Worm (Caenorhabditis elegans) whole organism, young adult: ENCODE measurements around the gene F38B7.3.

ENCODE experiments used
- B0261.1 ChIP-seq: sonication (generic microtip); optimal IDR thresholded peaks from 2 replicates; lab custom pipeline; 2016; ENCODE audit warnings: mild to moderate bottlenecking, missing genetic modification characterization, moderate library complexity, missing compliant biosample characterization
- B0336.3 ChIP-seq: fragments of 200-800 bp; sonication (Bioruptor generic); IDR thresholded peaks from 2 replicates; pipeline ENCODE4 v1.3.6; 2022; ENCODE audit warnings: missing genetic modification characterization, missing compliant biosample characterization
- C17E4.6 ChIP-seq: fragments of 200-800 bp; sonication (Bioruptor generic); IDR thresholded peaks from 2 replicates; pipeline ENCODE4 v1.3.6; 2022; ENCODE audit warnings: missing genetic modification reagents, missing genetic modification characterization, missing compliant biosample characterization
- F57A8.1 ChIP-seq: fragments of 200-800 bp; sonication (Bioruptor generic); optimal IDR thresholded peaks from 2 replicates; lab custom pipeline; 2018; ENCODE audit warnings: mild to moderate bottlenecking, missing genetic modification characterization, moderate library complexity, missing compliant biosample characterization
- K11D2.4 ChIP-seq: fragments of 200-800 bp; sonication (Bioruptor generic); IDR thresholded peaks from 2 replicates; pipeline ENCODE4 v1.3.6; 2022; ENCODE audit warnings: missing genetic modification reagents, missing genetic modification characterization, missing compliant biosample characterization
- T26A5.8 ChIP-seq: sonication (generic microtip); optimal IDR thresholded peaks from 2 replicates; lab custom pipeline; 2016; ENCODE audit warnings: missing genetic modification characterization, missing compliant biosample characterization
- Y53F4B.3 ChIP-seq: fragments of 200-800 bp; sonication (Bioruptor generic); IDR thresholded peaks from 2 replicates; pipeline ENCODE4 v1.3.6; 2022; ENCODE audit warnings: missing genetic modification reagents, missing genetic modification characterization, missing compliant biosample characterization
- aptf-3 ChIP-seq: fragments of 200-800 bp; sonication (Bioruptor generic); IDR thresholded peaks from 2 replicates; pipeline ENCODE4 v1.3.6; 2022; ENCODE audit warnings: missing genetic modification characterization, missing compliant biosample characterization
- atf-7 ChIP-seq: sonication (generic microtip); optimal IDR thresholded peaks from 2 replicates; lab custom pipeline; 2017; ENCODE audit warnings: mild to moderate bottlenecking, missing genetic modification characterization, missing compliant biosample characterization
- attf-3 ChIP-seq: fragments of 200-800 bp; sonication (Bioruptor generic); conservative IDR thresholded peaks from 2 replicates; pipeline ENCODE4 v1.3.6; 2022; ENCODE audit warnings: missing genetic modification reagents, missing genetic modification characterization, missing compliant biosample characterization
- attf-5 ChIP-seq: fragments of 200-800 bp; sonication (Bioruptor generic); optimal IDR thresholded peaks from 2 replicates; lab custom pipeline; 2018; ENCODE audit warnings: mild to moderate bottlenecking, missing genetic modification characterization, missing compliant biosample characterization
- attf-6 ChIP-seq: fragments of 200-800 bp; sonication (Bioruptor generic); IDR thresholded peaks from 2 replicates; pipeline ENCODE4 v1.3.6; 2022; ENCODE audit warnings: missing genetic modification reagents, missing genetic modification characterization, missing compliant biosample characterization
- ccch-3 ChIP-seq: fragments of 200-800 bp; sonication (Bioruptor generic); optimal IDR thresholded peaks from 2 replicates; lab custom pipeline; 2018; ENCODE audit warnings: mild to moderate bottlenecking, missing genetic modification characterization, missing compliant biosample characterization
- ceh-58 ChIP-seq: fragments of 200-800 bp; sonication (Bioruptor generic); IDR thresholded peaks from 2 replicates; pipeline ENCODE4 v1.3.6; 2022; ENCODE audit warnings: missing genetic modification characterization, missing compliant biosample characterization
- dpff-1 ChIP-seq: sonication (generic microtip); optimal IDR thresholded peaks from 2 replicates; lab custom pipeline; 2017; ENCODE audit warnings: mild to moderate bottlenecking, missing genetic modification characterization, missing compliant biosample characterization
- efl-1 ChIP-seq: fragments of 150-350 bp; optimal IDR thresholded peaks from 2 replicates; lab custom pipeline; 2014; ENCODE audit warnings: missing biosample characterization, missing genetic modification reagents, missing genetic modification characterization
- egl-44 ChIP-seq: fragments of 200-800 bp; sonication (Bioruptor generic); IDR thresholded peaks from 2 replicates; pipeline ENCODE4 v1.3.6; 2022; ENCODE audit warnings: missing genetic modification reagents, missing genetic modification characterization, missing compliant biosample characterization
- ets-4 ChIP-seq: fragments of 200-800 bp; sonication (Bioruptor generic); optimal IDR thresholded peaks from 2 replicates; lab custom pipeline; 2018; ENCODE audit warnings: mild to moderate bottlenecking, missing genetic modification characterization, missing compliant biosample characterization
- him-1 ChIP-seq: sonication (generic microtip); optimal IDR thresholded peaks from 2 replicates; lab custom pipeline; 2016; ENCODE audit warnings: missing genotype, missing genetic modification reagents, missing genetic modification characterization, missing compliant biosample characterization
- hlh-26 ChIP-seq: fragments of 200-800 bp; sonication (Bioruptor generic); conservative IDR thresholded peaks from 2 replicates; pipeline ENCODE4 v1.3.6; 2022; ENCODE audit warnings: missing genetic modification reagents, missing genetic modification characterization, missing compliant biosample characterization
- hmg-1.2 ChIP-seq: fragments of 200-800 bp; sonication (Bioruptor generic); IDR thresholded peaks from 2 replicates; pipeline ENCODE4 v1.3.6; 2022; ENCODE audit warnings: missing genetic modification reagents, missing genetic modification characterization, missing compliant biosample characterization
- hmg-20 ChIP-seq: fragments of 200-800 bp; sonication (Bioruptor generic); IDR thresholded peaks from 2 replicates; pipeline ENCODE4 v1.3.6; 2022; ENCODE audit warnings: missing genetic modification reagents, missing genetic modification characterization, missing compliant biosample characterization
- hsf-1 ChIP-seq: fragments of 200-800 bp; sonication (Bioruptor generic); IDR thresholded peaks from 2 replicates; pipeline ENCODE4 v1.3.6; 2022; ENCODE audit warnings: missing genetic modification reagents, missing genetic modification characterization, missing compliant biosample characterization
- lin-26 ChIP-seq: fragments of 200-800 bp; sonication (Bioruptor generic); IDR thresholded peaks from 2 replicates; pipeline ENCODE4 v1.3.6; 2022; ENCODE audit warnings: missing genetic modification reagents, missing genetic modification characterization, missing compliant biosample characterization
- lin-35 ChIP-seq, 3 experiments: fragments of 150-350 bp in 2 of 3; sonication (generic microtip) in 1 of 3; optimal IDR thresholded peaks; 2 replicates each; lab custom pipeline; 2014 to 2018; ENCODE audit warnings: missing biosample characterization in 3 of 3, missing genetic modification characterization in 3 of 3, missing genetic modification reagents in 3 of 3
- lin-54 ChIP-seq: fragments of 200-800 bp; sonication (Bioruptor generic); optimal IDR thresholded peaks from 2 replicates; lab custom pipeline; 2018; ENCODE audit warnings: mild to moderate bottlenecking, missing genetic modification characterization, missing compliant biosample characterization
- lsy-27 ChIP-seq: sonication (generic microtip); optimal IDR thresholded peaks from 2 replicates; lab custom pipeline; 2017; ENCODE audit warnings: missing genetic modification characterization, mild to moderate bottlenecking, missing compliant biosample characterization, antibody characterized with exemption, missing genotype, borderline replicate concordance; ENCODE audit not compliant: insufficient read depth
- madf-10 ChIP-seq: sonication (generic microtip); optimal IDR thresholded peaks from 2 replicates; lab custom pipeline; 2016; ENCODE audit warnings: mild to moderate bottlenecking, missing genetic modification characterization, missing compliant biosample characterization
- mes-4 ChIP-seq: sonication (generic microtip); optimal IDR thresholded peaks from 2 replicates; lab custom pipeline; 2016; ENCODE audit warnings: missing genotype, missing genetic modification characterization, missing compliant biosample characterization
- mxl-1 ChIP-seq: sonication (generic microtip); optimal IDR thresholded peaks from 2 replicates; lab custom pipeline; 2016; ENCODE audit warnings: missing genetic modification characterization, missing compliant biosample characterization
- nhr-120 ChIP-seq: fragments of 200-800 bp; sonication (Bioruptor generic); IDR thresholded peaks from 2 replicates; pipeline ENCODE4 v1.3.6; 2022; ENCODE audit warnings: missing genetic modification characterization, missing compliant biosample characterization
- nhr-80 ChIP-seq: sonication (generic microtip); optimal IDR thresholded peaks from 2 replicates; lab custom pipeline; 2016; ENCODE audit warnings: missing genetic modification characterization, missing compliant biosample characterization
- pbrm-1 ChIP-seq: fragments of 200-800 bp; sonication (Bioruptor generic); IDR thresholded peaks from 2 replicates; pipeline ENCODE4 v1.3.6; 2022; ENCODE audit warnings: missing genetic modification reagents, missing genetic modification characterization, missing compliant biosample characterization
- pha-4 ChIP-seq: fragments of 150-350 bp; sonication (generic microtip); optimal IDR thresholded peaks from 2 replicates; lab custom pipeline; 2014; ENCODE audit warnings: missing biosample characterization, missing genetic modification reagents, missing genetic modification characterization
- rcor-1 ChIP-seq: fragments of 200-800 bp; sonication (Bioruptor generic); IDR thresholded peaks from 2 replicates; pipeline ENCODE4 v1.3.6; 2022; ENCODE audit warnings: missing genetic modification reagents, missing genetic modification characterization, missing compliant biosample characterization
- rec-8 ChIP-seq, 2 experiments: sonication (generic microtip); optimal IDR thresholded peaks; 2 replicates each; lab custom pipeline; 2016; ENCODE audit warnings: mild to moderate bottlenecking in 2 of 2, missing genetic modification characterization in 2 of 2, missing genetic modification reagents in 2 of 2, missing genotype in 2 of 2, missing biosample characterization in 1 of 2, missing compliant biosample characterization in 1 of 2, moderate library complexity in 1 of 2
- tbx-9 ChIP-seq: sonication (generic microtip); optimal IDR thresholded peaks from 2 replicates; lab custom pipeline; 2016; ENCODE audit warnings: borderline replicate concordance, missing genetic modification characterization, inconsistent platforms, missing compliant biosample characterization
- tlf-1 ChIP-seq: fragments of 200-800 bp; sonication (Bioruptor generic); optimal IDR thresholded peaks from 2 replicates; lab custom pipeline; 2018; ENCODE audit warnings: mild to moderate bottlenecking, missing genetic modification characterization, missing compliant biosample characterization
- unc-130 ChIP-seq: sonication (generic microtip); optimal IDR thresholded peaks from 2 replicates; lab custom pipeline; 2016; ENCODE audit warnings: missing genetic modification reagents, missing genetic modification characterization, missing compliant biosample characterization
- xnd-1 ChIP-seq: sonication (generic microtip); optimal IDR thresholded peaks from 2 replicates; lab custom pipeline; 2016; ENCODE audit warnings: missing genotype, missing genetic modification reagents, missing genetic modification characterization, missing compliant biosample characterization
- zfh-2 ChIP-seq: fragments of 200-800 bp; sonication (Bioruptor generic); conservative IDR thresholded peaks from 2 replicates; pipeline ENCODE4 v1.3.6; 2022; ENCODE audit warnings: missing genetic modification reagents, missing genetic modification characterization, missing compliant biosample characterization
- ztf-28 ChIP-seq: fragments of 200-800 bp; sonication (Bioruptor generic); IDR thresholded peaks from 2 replicates; pipeline ENCODE4 v1.3.6; 2022; ENCODE audit warnings: missing genetic modification reagents, missing genetic modification characterization, missing compliant biosample characterization
- ztf-3 ChIP-seq: fragments of 200-800 bp; sonication (Bioruptor generic); optimal IDR thresholded peaks from 2 replicates; lab custom pipeline; 2018; ENCODE audit warnings: mild to moderate bottlenecking, missing genetic modification characterization, missing compliant biosample characterization

Gene F38B7.3

ce11 chrV:11554260-11554659, 5.4 kb downstream of the F38B7.3 start, which contains the start of gene duo-1 (continued):
- peak; percentile 72 for TF ChIP-seq rcor-1 (GFP tag; lab: Robert Waterston, UW)
- peak; percentile 95 for TF ChIP-seq efl-1 (GFP tag; lab: Kevin White, UChicago)
- TF ChIP-seq lsy-27: no peak

- TF ChIP-seq him-1 (tag; lab: Kevin White, UChicago) (no peak), hsf-1 (GFP tag; lab: Robert Waterston, UW) (no peak), mes-4 (no peak), T26A5.8 (tag; lab: Kevin White, UChicago) (no peak), hlh-26 (GFP tag; lab: Robert Waterston, UW) (no peak), xnd-1 (no peak), nhr-120 (GFP tag; lab: Robert Waterston, UW) (no peak), B0261.1 (no peak), rec-8 (tag; optimal IDR thresholded peaks at IDR 0.05; lab: Kevin White, UChicago) (no peak), ztf-28 (GFP tag; lab: Robert Waterston, UW) (no peak), ccch-3 (no peak), attf-5 (no peak), atf-7 (tag; lab: Kevin White, UChicago) (no peak), C17E4.6 (no peak), tlf-1 (GFP tag; lab: Kevin White, UChicago) (no peak), lin-54 (GFP tag; lab: Kevin White, UChicago) (no peak)
- TF ChIP-seq, all 124 proteins: peak for 0
These were observed 13.7 kb downstream of the F38B7.3 start, which contains the start of gene srx-86 for ce11 chrV:11562643-11563042. srx-86 (plus strand) TSS chrV:11562943.

- TF ChIP-seq lin-54 (GFP tag; lab: Kevin White, UChicago) (no peak), unc-130 (GFP tag; lab: Kevin White, UChicago) (no peak), ceh-58 (GFP tag; lab: Robert Waterston, UW) (no peak), lin-35 (GFP tag; optimal IDR thresholded peaks at IDR 0.05; lab: Kevin White, UChicago) (no peak), attf-6 (GFP tag; lab: Robert Waterston, UW) (no peak), efl-1 (GFP tag; lab: Kevin White, UChicago) (no peak), dpff-1 (tag; lab: Kevin White, UChicago) (no peak), tbx-9 (no peak), pbrm-1 (GFP tag; lab: Robert Waterston, UW) (no peak), hmg-20 (GFP tag; lab: Robert Waterston, UW) (no peak), pha-4 (tag; lab: Kevin White, UChicago) (no peak), B0336.3 (GFP tag; lab: Robert Waterston, UW) (no peak)
These were observed 15.7 kb downstream of the F38B7.3 start, which contains the start of gene srx-87 for ce11 chrV:11564573-11564972. srx-87 (plus strand) TSS chrV:11564873.

- TF ChIP-seq nhr-80 (tag; lab: Kevin White, UChicago) (peak; percentile 5), hmg-1.2 (GFP tag; lab: Robert Waterston, UW) (no peak)
These were observed 21.3 kb downstream of the F38B7.3 start, which contains the start of the genes nhr-101 and pms-2 for ce11 chrV:11570169-11570651. nhr-101 (plus strand) TSS chrV:11570476. pms-2 (minus strand) TSS chrV:11570601.

- peak; percentile 85 for TF ChIP-seq madf-10 (tag; lab: Kevin White, UChicago)
- TF ChIP-seq ets-4 (GFP tag; lab: Kevin White, UChicago): peak; percentile 2
- TF ChIP-seq Y53F4B.3 (GFP tag; lab: Robert Waterston, UW): no peak
- TF ChIP-seq K11D2.4: peak; percentile 76
- TF ChIP-seq aptf-3 (GFP tag; lab: Robert Waterston, UW): no peak
- TF ChIP-seq lin-26 (GFP tag; lab: Robert Waterston, UW): peak; percentile 51; the same call in 1 of the 2 replicates
- peak; percentile 50 for TF ChIP-seq ztf-3 (GFP tag; lab: Kevin White, UChicago)
- peak; percentile 81 for TF ChIP-seq egl-44 (GFP tag; lab: Robert Waterston, UW)
- TF ChIP-seq F57A8.1 (GFP tag; lab: Kevin White, UChicago): no peak
- TF ChIP-seq zfh-2: no peak
- TF ChIP-seq mxl-1: no peak
- TF ChIP-seq attf-3 (GFP tag; lab: Robert Waterston, UW): no peak
These were observed 24.0 kb downstream of the F38B7.3 start, which contains the start of the genes H12C20.7 and nhr-68 for ce11 chrV:11572803-11573490. H12C20.7 (minus strand) TSS chrV:11572990. nhr-68 (plus strand) TSS chrV:11573440.
